Worm (Caenorhabditis elegans): ENCODE measurements around the gene F28A12.3.

The F28A12.3 gene

ce11 chrV:8651007-8651711 is 10.0 kb upstream of the F28A12.3 start (continued):
- TF ChIP-seq T20F7.1 (GFP tag; optimal IDR thresholded peaks at IDR 0.05), result peak; percentile 73
- peak; percentile 93; the same call in 1 of the 2 replicates for TF ChIP-seq lin-1 (GFP tag; IDR thresholded peaks at IDR 0.05)
- peak; percentile 78; the same call in 1 of the 2 replicates for TF ChIP-seq nhr-41 (GFP tag; IDR thresholded peaks at IDR 0.05)
- peak; percentile 93 for TF ChIP-seq nhr-102 (tag; optimal IDR thresholded peaks at IDR 0.05)
- peak; percentile 42 for TF ChIP-seq mxl-3 (GFP tag; optimal IDR thresholded peaks at IDR 0.05)
- TF ChIP-seq php-3 (GFP tag; IDR thresholded peaks at IDR 0.05), result peak; percentile 99
- TF ChIP-seq rbr-2 (tag; optimal IDR thresholded peaks at IDR 0.05), result no peak
- no peak for TF ChIP-seq lim-7 (GFP tag; IDR thresholded peaks at IDR 0.05)
- TF ChIP-seq daf-16 (GFP tag; optimal IDR thresholded peaks at IDR 0.05), result peak in 1 of 2 experiments; percentile 94
- TF ChIP-seq daf-16 (tag; optimal IDR thresholded peaks at IDR 0.05), result peak; percentile 99
- TF ChIP-seq saeg-2 (GFP tag; IDR thresholded peaks at IDR 0.05), result 0 out of 2 replicates have a peak, but pooled peaks have one; percentile 40
- peak; percentile 98 for TF ChIP-seq hlh-11 (tag; optimal IDR thresholded peaks at IDR 0.05)
- TF ChIP-seq pqm-1 (tag; optimal IDR thresholded peaks at IDR 0.05), result peak; percentile 99
- no peak for TF ChIP-seq zip-2 (tag; optimal IDR thresholded peaks at IDR 0.05)
- TF ChIP-seq ctbp-1 (GFP tag; IDR thresholded peaks at IDR 0.05), result no peak
- TF ChIP-seq mep-1 (tag; optimal IDR thresholded peaks at IDR 0.05), result peak; percentile 56
- peak; percentile 94 for TF ChIP-seq nhr-48 (tag; optimal IDR thresholded peaks at IDR 0.05)
- peak; percentile 92 for TF ChIP-seq gei-8 (GFP tag; optimal IDR thresholded peaks at IDR 0.05)
- no peak for TF ChIP-seq snpc-1.2 (GFP tag; IDR thresholded peaks at IDR 0.05)
- TF ChIP-seq nhr-28 (tag; optimal IDR thresholded peaks at IDR 0.05), result peak; percentile 77

- peak in 1 of 2 experiments; percentile 73 for TF ChIP-seq daf-16 (GFP tag; optimal IDR thresholded peaks at IDR 0.05)
- TF ChIP-seq daf-16 (tag; optimal IDR thresholded peaks at IDR 0.05), result peak; percentile 68
- peak; percentile 15 for TF ChIP-seq hlh-30 (tag; optimal IDR thresholded peaks at IDR 0.05; ENCODE audit: insufficient read depth)
- no peak for TF ChIP-seq cey-2 (tag; optimal IDR thresholded peaks at IDR 0.05; ENCODE audit: borderline replicate concordance, insufficient read depth)
- TF ChIP-seq arid-1 (GFP tag; conservative IDR thresholded peaks at IDR 0.05), result no peak
- no peak for TF ChIP-seq nhr-237 (tag; optimal IDR thresholded peaks at IDR 0.05)
Measured at ce11 chrV:8650365-8650764, 9.2 kb upstream of the F28A12.3 start.

- TF ChIP-seq lin-1 (GFP tag; IDR thresholded peaks at IDR 0.05) (peak; percentile 75), F10B5.3 (tag; optimal IDR thresholded peaks at IDR 0.05) (no peak), egl-27 (tag; optimal IDR thresholded peaks at IDR 0.05) (no peak), nhr-48 (tag; optimal IDR thresholded peaks at IDR 0.05) (peak; percentile 52), zag-1 (tag; optimal IDR thresholded peaks at IDR 0.05) (no peak), hlh-11 (tag; optimal IDR thresholded peaks at IDR 0.05) (peak; percentile 90), dve-1 (tag; optimal IDR thresholded peaks at IDR 0.05; ENCODE audit: insufficient read depth) (peak; percentile 82), nhr-77 (tag; optimal IDR thresholded peaks at IDR 0.05) (peak; percentile 73), mes-2 (tag; optimal IDR thresholded peaks at IDR 0.05; ENCODE audit: poor library complexity, severe bottlenecking) (no peak), nhr-28 (tag; optimal IDR thresholded peaks at IDR 0.05) (peak; percentile 91), mxl-3 (GFP tag; optimal IDR thresholded peaks at IDR 0.05) (peak; percentile 13), hmg-1.1 (GFP tag; IDR thresholded peaks at IDR 0.05) (no peak), Y5F2A.4 (GFP tag; optimal IDR thresholded peaks at IDR 0.05) (no peak), madf-9 (GFP tag; conservative IDR thresholded peaks at IDR 0.05) (no peak), pqm-1 (tag; optimal IDR thresholded peaks at IDR 0.05) (peak; percentile 98), tra-1 (GFP tag; IDR thresholded peaks at IDR 0.05) (0 out of 2 replicates have a peak, but pooled peaks have one; percentile 63), mdl-1 (tag; optimal IDR thresholded peaks at IDR 0.05) (peak in 1 of 2 experiments; percentile 48), ceh-20 (GFP tag; IDR thresholded peaks at IDR 0.05) (no peak), daf-16 (GFP tag; optimal IDR thresholded peaks at IDR 0.05) (no peak), daf-16 (tag; optimal IDR thresholded peaks at IDR 0.05) (peak; percentile 94), dmd-6 (GFP tag; IDR thresholded peaks at IDR 0.05) (peak; percentile 90), ces-1 (GFP tag; optimal IDR thresholded peaks at IDR 0.05) (no peak), F26F4.8 (GFP tag; conservative IDR thresholded peaks at IDR 0.05) (no peak), F49E8.2 (tag; optimal IDR thresholded peaks at IDR 0.05; ENCODE audit: borderline replicate concordance) (no peak), F44E2.7 (GFP tag; IDR thresholded peaks at IDR 0.05) (no peak), ztf-11 (tag; optimal IDR thresholded peaks at IDR 0.05) (no peak), lim-7 (GFP tag; IDR thresholded peaks at IDR 0.05) (no peak)
Measured at ce11 chrV:8648251-8648650, 7.1 kb upstream of the F28A12.3 start.
